Fruit fly (Drosophila melanogaster) whole organism, embryonic: ENCODE data around the gene CG5326.
A peak's percentile ranks its signal among the peaks of the same experiment; 100 is the strongest.

ENCODE experiments used
- Atf3 ChIP-seq: fragments of 200-800 bp; sonication (Bioruptor generic); optimal IDR thresholded peaks from 3 replicates; lab custom pipeline; 2016; ENCODE audit warnings: missing biosample characterization, missing genetic modification characterization
- Awh ChIP-seq: fragments of 200-800 bp; sonication (Bioruptor generic); IDR thresholded peaks from 2 replicates; pipeline ENCODE4, ENCODE4 v1.3.6; 2022; ENCODE audit warnings: missing biosample characterization, missing genetic modification characterization
- Blimp-1 ChIP-seq: fragments of 200-800 bp; sonication (Bioruptor generic); optimal IDR thresholded peaks from 3 replicates; lab custom pipeline; 2018; ENCODE audit warnings: missing biosample characterization, missing genetic modification characterization, mild to moderate bottlenecking, moderate library complexity, missing genetic modification reagents
- CG10959 ChIP-seq: fragments of 200-800 bp; sonication (Bioruptor generic); IDR thresholded peaks from 2 replicates; pipeline ENCODE4 v1.3.6; 2022; ENCODE audit warnings: missing biosample characterization, missing genetic modification characterization
- CG12744 ChIP-seq: fragments of 200-800 bp; sonication (Bioruptor generic); optimal IDR thresholded peaks from 2 replicates; lab custom pipeline; 2016; ENCODE audit warnings: missing biosample characterization, missing genetic modification characterization
- CG13123 ChIP-seq: fragments of 200-800 bp; sonication (Bioruptor generic); optimal IDR thresholded peaks from 2 replicates; lab custom pipeline; 2016; ENCODE audit warnings: missing biosample characterization, missing genetic modification characterization
- CG13894 ChIP-seq: fragments of 200-800 bp; sonication (Bioruptor generic); optimal IDR thresholded peaks from 3 replicates; lab custom pipeline; 2018; ENCODE audit warnings: missing biosample characterization, mild to moderate bottlenecking, missing genetic modification characterization, moderate library complexity
- CG15514 ChIP-seq: fragments of 200-800 bp; sonication (Bioruptor generic); optimal IDR thresholded peaks from 3 replicates; lab custom pipeline; 2017; ENCODE audit warnings: missing biosample characterization, missing genetic modification characterization, mild to moderate bottlenecking, moderate library complexity, missing genetic modification reagents
- CG17568 ChIP-seq: fragments of 200-800 bp; sonication (Bioruptor generic); optimal IDR thresholded peaks from 2 replicates; lab custom pipeline; 2018; ENCODE audit warnings: missing biosample characterization, mild to moderate bottlenecking, missing genetic modification characterization, moderate library complexity
- CG17912 ChIP-seq: fragments of 200-800 bp; sonication (Bioruptor generic); optimal IDR thresholded peaks from 2 replicates; lab custom pipeline; 2018; ENCODE audit warnings: missing biosample characterization, mild to moderate bottlenecking, missing genetic modification characterization
- CG1832 ChIP-seq: fragments of 200-800 bp; sonication (Bioruptor generic); optimal IDR thresholded peaks from 2 replicates; lab custom pipeline; 2017; ENCODE audit warnings: missing biosample characterization, mild to moderate bottlenecking, missing genetic modification characterization, inconsistent platforms
- CG18619 ChIP-seq: fragments of 200-800 bp; sonication (Bioruptor generic); optimal IDR thresholded peaks from 3 replicates; lab custom pipeline; 2017; ENCODE audit warnings: missing biosample characterization, mild to moderate bottlenecking, missing genetic modification characterization
- CG30020 ChIP-seq: fragments of 200-800 bp; optimal IDR thresholded peaks from 2 replicates; lab custom pipeline; 2019; ENCODE audit warnings: missing biosample characterization, mild to moderate bottlenecking, missing genetic modification characterization, moderate library complexity
- CG5245 ChIP-seq: fragments of 200-800 bp; sonication (Bioruptor generic); optimal IDR thresholded peaks from 3 replicates; lab custom pipeline; 2016; ENCODE audit warnings: missing biosample characterization, missing genetic modification characterization
- CG5953 ChIP-seq: fragments of 200-800 bp; sonication (Bioruptor generic); IDR thresholded peaks from 2 replicates; pipeline ENCODE4 v1.3.6; 2022; ENCODE audit warnings: missing biosample characterization, missing genetic modification characterization
- CG6175 ChIP-seq: fragments of 200-800 bp; sonication (Bioruptor generic); IDR thresholded peaks from 3 replicates; pipeline ENCODE4 v1.3.6; 2022; ENCODE audit warnings: missing biosample characterization, missing genetic modification characterization
- Dad ChIP-seq: fragments of 200-800 bp; sonication (Bioruptor generic); optimal IDR thresholded peaks from 3 replicates; lab custom pipeline; 2016; ENCODE audit warnings: missing biosample characterization, missing genetic modification characterization
- Dip3 ChIP-seq: fragments of 200-800 bp; sonication (Bioruptor generic); optimal IDR thresholded peaks from 3 replicates; lab custom pipeline; 2016; ENCODE audit warnings: missing biosample characterization, missing genetic modification characterization
- ERR ChIP-seq: fragments of 200-800 bp; sonication (Bioruptor generic); optimal IDR thresholded peaks from 2 replicates; lab custom pipeline; 2016; ENCODE audit warnings: missing biosample characterization, missing genetic modification characterization
- Eip74EF ChIP-seq, 2 experiments: fragments of 200-800 bp in 1 of 2; fragments of >200 bp in 1 of 2; sonication (Bioruptor generic) in 1 of 2; optimal IDR thresholded peaks; 2 replicates each; lab custom pipeline; 2017 to 2019; ENCODE audit warnings: missing biosample characterization in 2 of 2, missing genetic modification characterization in 2 of 2, mild to moderate bottlenecking in 1 of 2, moderate library complexity in 1 of 2
- Ets65A ChIP-seq: fragments of 200-800 bp; sonication (Bioruptor generic); peaks from one replicate; lab custom pipeline; 2016; ENCODE audit warnings: missing biosample characterization, missing genetic modification characterization
- Ets97D ChIP-seq: fragments of 200-800 bp; sonication (Bioruptor generic); optimal IDR thresholded peaks from 3 replicates; lab custom pipeline; 2016; ENCODE audit warnings: missing biosample characterization, missing genetic modification characterization
- HmgD ChIP-seq: fragments of 200-800 bp; sonication (Bioruptor generic); optimal IDR thresholded peaks from 3 replicates; lab custom pipeline; 2016; ENCODE audit warnings: missing biosample characterization, missing genetic modification characterization
- Hr51 ChIP-seq, 2 experiments: fragments of 200-800 bp; sonication (Bioruptor generic); optimal IDR thresholded peaks; 2 replicates in 1 of 2; 3 replicates in 1 of 2; lab custom pipeline; 2016 to 2018; ENCODE audit warnings: missing biosample characterization in 2 of 2, missing genetic modification characterization in 2 of 2, mild to moderate bottlenecking in 1 of 2, moderate library complexity in 1 of 2
- Hr78 ChIP-seq, 2 experiments: fragments of 200-800 bp in 1 of 2; fragments of >200 bp in 1 of 2; sonication (Bioruptor generic) in 1 of 2; optimal IDR thresholded peaks; 2 replicates each; lab custom pipeline; 2017 to 2019; ENCODE audit warnings: missing biosample characterization in 2 of 2, missing genetic modification characterization in 2 of 2, mild to moderate bottlenecking in 1 of 2, moderate library complexity in 1 of 2
- MBD-R2 ChIP-seq: fragments of 200-800 bp; sonication (Bioruptor generic); IDR thresholded peaks from 2 replicates; pipeline ENCODE4 v1.3.6; 2022; ENCODE audit warnings: missing biosample characterization, missing genetic modification characterization
- Myb ChIP-seq: fragments of 200-800 bp; sonication (Bioruptor generic); optimal IDR thresholded peaks from 2 replicates; lab custom pipeline; 2016; ENCODE audit warnings: missing biosample characterization, missing genetic modification characterization
- Ptx1 ChIP-seq: fragments of 200-800 bp; sonication (Bioruptor generic); IDR thresholded peaks from 2 replicates; pipeline ENCODE4 v1.3.6; 2022; ENCODE audit warnings: missing biosample characterization, missing genetic modification characterization
- Ravus ChIP-seq: fragments of 200-800 bp; sonication (Bioruptor generic); IDR thresholded peaks from 2 replicates; pipeline ENCODE4 v1.3.6; 2022; ENCODE audit warnings: missing biosample characterization, missing genetic modification characterization
- Ssrp ChIP-seq: fragments of 200-800 bp; sonication (Bioruptor generic); optimal IDR thresholded peaks from 2 replicates; lab custom pipeline; 2018; ENCODE audit warnings: missing biosample characterization, mild to moderate bottlenecking, missing genetic modification characterization, moderate library complexity
- abd-A ChIP-seq: fragments of 200-800 bp; sonication (Bioruptor generic); optimal IDR thresholded peaks from 3 replicates; lab custom pipeline; 2019; ENCODE audit warnings: missing biosample characterization, mild to moderate bottlenecking, missing genetic modification characterization, moderate library complexity
- al ChIP-seq: fragments of 200-800 bp; sonication (Bioruptor generic); IDR thresholded peaks from 2 replicates; pipeline ENCODE4 v1.3.6; 2022; ENCODE audit warnings: missing biosample characterization, missing genetic modification characterization
- aop ChIP-seq: fragments of 200-800 bp; sonication (Bioruptor generic); IDR thresholded peaks from 2 replicates; pipeline ENCODE4 v1.3.6; 2022; ENCODE audit warnings: missing biosample characterization, missing genetic modification characterization
- ash1 ChIP-seq: fragments of 200-800 bp; sonication (Bioruptor generic); optimal IDR thresholded peaks from 2 replicates; lab custom pipeline; 2018; ENCODE audit warnings: missing biosample characterization, mild to moderate bottlenecking, missing genetic modification characterization
- ato ChIP-seq: fragments of 200-800 bp; sonication (Bioruptor generic); IDR thresholded peaks from 2 replicates; pipeline ENCODE4 v1.3.6; 2022; ENCODE audit warnings: missing biosample characterization, missing genetic modification characterization; ENCODE audit not compliant: partially characterized antibody
- chinmo ChIP-seq: fragments of 200-800 bp; sonication (Bioruptor generic); IDR thresholded peaks from 4 replicates; pipeline ENCODE4 v1.3.6; 2022; ENCODE audit warnings: missing biosample characterization, missing genetic modification characterization; ENCODE audit not compliant: partially characterized antibody
- croc ChIP-seq: fragments of 200-800 bp; sonication (Bioruptor generic); conservative IDR thresholded peaks from 3 replicates; pipeline ENCODE4 v1.3.6; 2022; ENCODE audit warnings: missing biosample characterization, missing genetic modification characterization
- danr ChIP-seq: fragments of 200-800 bp; sonication (Bioruptor generic); IDR thresholded peaks from 2 replicates; pipeline ENCODE4 v1.3.6; 2022; ENCODE audit warnings: missing biosample characterization, missing genetic modification characterization
- ftz-f1 ChIP-seq: fragments of 200-800 bp; sonication (Bioruptor generic); optimal IDR thresholded peaks from 2 replicates; lab custom pipeline; 2016; ENCODE audit warnings: missing biosample characterization, missing genetic modification characterization
- grn ChIP-seq: fragments of 200-800 bp; sonication (Bioruptor generic); optimal IDR thresholded peaks from 3 replicates; lab custom pipeline; 2017; ENCODE audit warnings: missing biosample characterization, missing genetic modification characterization
- gt ChIP-seq: fragments of 200-800 bp; sonication (Bioruptor generic); IDR thresholded peaks from 2 replicates; pipeline ENCODE4 v1.3.6; 2022; ENCODE audit warnings: missing biosample characterization, missing genetic modification characterization
- kni ChIP-seq: fragments of 200-800 bp; sonication (Bioruptor generic); optimal IDR thresholded peaks from 3 replicates; lab custom pipeline; 2017; ENCODE audit warnings: mild to moderate bottlenecking, missing biosample characterization, missing genetic modification reagents, missing genetic modification characterization
- knrl ChIP-seq: fragments of 200-800 bp; sonication (Bioruptor generic); IDR thresholded peaks from 3 replicates; pipeline ENCODE4 v1.3.6; 2022; ENCODE audit warnings: missing biosample characterization, missing genetic modification characterization; ENCODE audit not compliant: partially characterized antibody
- pb ChIP-seq: fragments of 200-800 bp; sonication (Bioruptor generic); optimal IDR thresholded peaks from 3 replicates; lab custom pipeline; 2016; ENCODE audit warnings: missing biosample characterization, missing genetic modification characterization
- pum ChIP-seq: fragments of 200-800 bp; sonication (Bioruptor generic); optimal IDR thresholded peaks from 2 replicates; lab custom pipeline; 2016; ENCODE audit warnings: missing biosample characterization, missing genetic modification characterization
- schlank ChIP-seq: fragments of 200-800 bp; sonication (Bioruptor generic); optimal IDR thresholded peaks from 2 replicates; lab custom pipeline; 2018; ENCODE audit warnings: missing biosample characterization, mild to moderate bottlenecking, missing genetic modification characterization
- sd ChIP-seq: fragments of 200-800 bp; sonication (Bioruptor generic); optimal IDR thresholded peaks from 3 replicates; lab custom pipeline; 2018; ENCODE audit warnings: missing biosample characterization, mild to moderate bottlenecking, missing genetic modification characterization, moderate library complexity
- sug ChIP-seq: fragments of 200-800 bp; optimal IDR thresholded peaks from 2 replicates; lab custom pipeline; 2019; ENCODE audit warnings: missing biosample characterization, mild to moderate bottlenecking, missing genetic modification characterization, moderate library complexity
- toy ChIP-seq: fragments of 200-800 bp; sonication (Bioruptor generic); IDR thresholded peaks from 2 replicates; pipeline ENCODE4 v1.3.6; 2022; ENCODE audit warnings: missing biosample characterization, missing genetic modification characterization
- vvl ChIP-seq: fragments of 200-800 bp; sonication (Bioruptor generic); IDR thresholded peaks from 2 replicates; pipeline ENCODE4 v1.3.6; 2022; ENCODE audit warnings: missing biosample characterization, missing genetic modification characterization

The CG5326 gene

DNA sequence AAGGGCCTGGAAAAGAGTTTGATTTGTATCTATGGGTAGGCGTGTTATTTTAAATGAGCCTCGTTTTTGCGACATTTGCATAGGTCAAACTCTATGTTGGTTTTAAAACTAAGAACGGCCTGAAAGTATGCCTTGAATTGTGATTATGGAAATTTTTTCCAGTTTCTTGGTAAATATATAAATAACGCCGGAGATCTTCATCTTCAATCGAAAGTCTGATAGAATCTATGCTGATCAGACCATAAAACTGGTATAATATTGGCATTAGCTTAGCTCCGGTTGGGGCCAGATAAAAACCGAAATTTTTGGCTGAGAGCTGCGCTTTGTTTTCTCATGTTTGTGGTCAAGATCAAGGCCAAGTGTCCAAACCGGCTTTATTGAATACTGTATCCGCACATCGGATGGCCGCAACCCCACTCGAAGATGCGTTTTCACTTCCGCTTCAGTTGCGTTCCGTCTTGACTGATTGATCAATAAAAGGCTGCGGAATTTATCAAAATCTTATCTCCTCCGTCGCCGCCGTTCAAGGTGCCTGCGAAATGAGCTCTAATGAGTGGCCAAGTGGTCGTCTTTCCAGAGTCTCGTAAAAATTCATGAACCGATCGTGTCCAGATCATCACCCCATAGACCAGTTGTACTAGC, 17.5 kb upstream of the CG5326 start:
- TF ChIP-seq CG5953 (GFP tag; lab: Robert Waterston, UW) = no peak
- TF ChIP-seq CG17568 = no peak
- TF ChIP-seq gt = no peak
- peak; percentile 100 for TF ChIP-seq CG13894
- no peak for TF ChIP-seq CG12744 (GFP tag; lab: Kevin White, UChicago)
- peak; percentile 6 for TF ChIP-seq Blimp-1
- no peak for TF ChIP-seq Ptx1
- no peak for TF ChIP-seq Ssrp (tag; lab: Kevin White, UChicago)
- no peak for TF ChIP-seq CG15514 (GFP tag; lab: Kevin White, UChicago)
- TF ChIP-seq Dip3 = no peak
- no peak for TF ChIP-seq Myb (GFP tag; lab: Kevin White, UChicago)
- no peak for TF ChIP-seq CG5245 (GFP tag; lab: Kevin White, UChicago)
- TF ChIP-seq sug = peak; percentile 19
- no peak for TF ChIP-seq ato
- TF ChIP-seq aop = no peak
- no peak for TF ChIP-seq kni (GFP tag; lab: Kevin White, UChicago)
- TF ChIP-seq al (GFP tag; lab: Robert Waterston, UW) = no peak
- TF ChIP-seq knrl (GFP tag; lab: Robert Waterston, UW) = no peak
- no peak for TF ChIP-seq CG30020 (tag; lab: Kevin White, UChicago)
- no peak for TF ChIP-seq pb (GFP tag; lab: Kevin White, UChicago)
- TF ChIP-seq Atf3 (GFP tag; lab: Kevin White, UChicago) = no peak
- no peak for TF ChIP-seq Awh (GFP tag; lab: Robert Waterston, UW)
- no peak for TF ChIP-seq HmgD
- TF ChIP-seq CG17912 (GFP tag; lab: Kevin White, UChicago) = no peak
- TF ChIP-seq Ravus (GFP tag; lab: Robert Waterston, UW) = no peak
- TF ChIP-seq ash1 (GFP tag; lab: Kevin White, UChicago) = no peak
- peak; percentile 67 for TF ChIP-seq sd (tag; lab: Kevin White, UChicago)
- no peak for TF ChIP-seq CG13123 (GFP tag; lab: Kevin White, UChicago)
- TF ChIP-seq Ets97D (GFP tag; lab: Kevin White, UChicago) = no peak
- peak; percentile 89; the same call in 3 of the 4 replicates for TF ChIP-seq chinmo (GFP tag; lab: Robert Waterston, UW)
- no peak for TF ChIP-seq CG18619 (GFP tag; lab: Kevin White, UChicago)
- TF ChIP-seq Hr51 (GFP tag; optimal IDR thresholded peaks at IDR 0.05; lab: Kevin White, UChicago) = no peak
- TF ChIP-seq Eip74EF (GFP tag; optimal IDR thresholded peaks at IDR 0.05; lab: Kevin White, UChicago) = peak in 1 of 2 experiments; percentile 60
- TF ChIP-seq MBD-R2 (GFP tag; lab: Robert Waterston, UW) = no peak
- peak; percentile 69 for TF ChIP-seq grn
- peak; percentile 16 for TF ChIP-seq ftz-f1 (GFP tag; lab: Kevin White, UChicago)
- TF ChIP-seq schlank (tag; lab: Kevin White, UChicago) = no peak
- TF ChIP-seq Hr78 (GFP tag; optimal IDR thresholded peaks at IDR 0.05; lab: Kevin White, UChicago) = peak in 1 of 2 experiments; percentile 26
- TF ChIP-seq pum (GFP tag; lab: Kevin White, UChicago) = no peak
- TF ChIP-seq croc (GFP tag; lab: Robert Waterston, UW) = no peak
- TF ChIP-seq Ets65A (GFP tag; lab: Kevin White, UChicago) = peak; percentile 41
- TF ChIP-seq CG10959 (GFP tag; lab: Robert Waterston, UW) = no peak
- peak; percentile 66 for TF ChIP-seq vvl (GFP tag; lab: Robert Waterston, UW)
- no peak for TF ChIP-seq ERR (GFP tag; lab: Kevin White, UChicago)
- no peak for TF ChIP-seq CG6175
- TF ChIP-seq toy (GFP tag; lab: Robert Waterston, UW) = no peak
- TF ChIP-seq danr (GFP tag; lab: Robert Waterston, UW) = no peak
- no peak for TF ChIP-seq CG1832 (GFP tag; lab: Kevin White, UChicago)
- TF ChIP-seq Dad (GFP tag; lab: Kevin White, UChicago) = no peak
- TF ChIP-seq abd-A (tag; lab: Kevin White, UChicago) = peak; percentile 6
